Fruit fly (Drosophila melanogaster) whole organism, adult: ENCODE measurements around the gene CG6901.

Experiments used
- CG11617 ChIP-seq: fragments of 200-800 bp; sonication (Bioruptor generic); optimal IDR thresholded peaks from 2 replicates; lab custom pipeline; 2017; ENCODE audit warnings: mild to moderate bottlenecking, missing biosample characterization, missing genetic modification reagents, missing genetic modification characterization
- CG12768 ChIP-seq: fragments of 200-800 bp; sonication (Bioruptor generic); optimal IDR thresholded peaks from 2 replicates; lab custom pipeline; 2017; ENCODE audit warnings: missing biosample characterization, missing genetic modification characterization, mild to moderate bottlenecking, moderate library complexity, missing genetic modification reagents
- CG33017 ChIP-seq: fragments of 200-800 bp; sonication (Bioruptor generic); optimal IDR thresholded peaks from 2 replicates; lab custom pipeline; 2018; ENCODE audit warnings: missing biosample characterization, mild to moderate bottlenecking, missing genetic modification characterization, moderate library complexity
- CG7045 ChIP-seq: fragments of 200-800 bp; sonication (Bioruptor generic); optimal IDR thresholded peaks from 2 replicates; lab custom pipeline; 2017; ENCODE audit warnings: missing biosample characterization, mild to moderate bottlenecking, missing genetic modification characterization
- Clk ChIP-seq: fragments of 200-800 bp; sonication (Bioruptor generic); optimal IDR thresholded peaks from 2 replicates; lab custom pipeline; 2017; ENCODE audit warnings: missing biosample characterization, missing genetic modification characterization
- Hr96 ChIP-seq: fragments of 200-800 bp; sonication (Bioruptor generic); optimal IDR thresholded peaks from 2 replicates; lab custom pipeline; 2016; ENCODE audit warnings: missing biosample characterization, missing genetic modification characterization
- Mnt ChIP-seq: fragments of 200-800 bp; sonication (Bioruptor generic); optimal IDR thresholded peaks from 2 replicates; lab custom pipeline; 2016; ENCODE audit warnings: missing biosample characterization, mild to moderate bottlenecking, missing genetic modification characterization
- bab1 ChIP-seq: fragments of 200-800 bp; sonication (Bioruptor generic); optimal IDR thresholded peaks from 3 replicates; lab custom pipeline; 2019; ENCODE audit warnings: missing biosample characterization, mild to moderate bottlenecking, missing genetic modification characterization, moderate library complexity
- cic ChIP-seq: fragments of 200-800 bp; sonication (Bioruptor generic); optimal IDR thresholded peaks from 2 replicates; lab custom pipeline; 2017; ENCODE audit warnings: missing biosample characterization, mild to moderate bottlenecking, missing genetic modification characterization, moderate library complexity
- kay ChIP-seq: fragments of 200-800 bp; sonication (Bioruptor generic); peaks from one replicate; lab custom pipeline; 2016; ENCODE audit warnings: missing biosample characterization, missing genetic modification characterization, borderline replicate concordance
- ovo ChIP-seq: fragments of 200-800 bp; sonication (Bioruptor generic); optimal IDR thresholded peaks from 2 replicates; lab custom pipeline; 2016; ENCODE audit warnings: missing biosample characterization, missing genetic modification characterization
- pad ChIP-seq: fragments of 200-800 bp; sonication (Bioruptor generic); optimal IDR thresholded peaks from 3 replicates; lab custom pipeline; 2017; ENCODE audit warnings: missing biosample characterization, missing genetic modification characterization, mild to moderate bottlenecking, moderate library complexity, missing genetic modification reagents

dm6 chr3R:16356863-16357215, 33.6 kb downstream of the CG6901 start, which contains the start of gene CG10311:
- no peak for TF ChIP-seq bab1 (GFP tag; lab: Kevin White, UChicago)
- no peak for TF ChIP-seq pad (GFP tag; lab: Kevin White, UChicago)
- TF ChIP-seq CG12768 (GFP tag; lab: Kevin White, UChicago) = no peak
- no peak for TF ChIP-seq kay (GFP tag; lab: Kevin White, UChicago)
- no peak for TF ChIP-seq CG33017 (tag; lab: Kevin White, UChicago)
- TF ChIP-seq ovo (GFP tag; lab: Kevin White, UChicago) = no peak
- no peak for TF ChIP-seq Hr96 (GFP tag; lab: Kevin White, UChicago)
- no peak for TF ChIP-seq cic (GFP tag; lab: Kevin White, UChicago)
- TF ChIP-seq Mnt (GFP tag; lab: Kevin White, UChicago) = peak; percentile 30
- TF ChIP-seq CG7045 (GFP tag; lab: Kevin White, UChicago) = no peak
- no peak for TF ChIP-seq Clk (GFP tag; lab: Kevin White, UChicago)
- TF ChIP-seq CG11617 (GFP tag; lab: Kevin White, UChicago) = peak; percentile 38
